Fruit fly (Drosophila melanogaster) whole organism, pupa: ENCODE measurements around the gene Cyp12a4.

Experiments used
- CG14655 ChIP-seq: fragments of 200-800 bp; sonication (Bioruptor generic); optimal IDR thresholded peaks from 3 replicates; lab custom pipeline; 2017; ENCODE audit warnings: mild to moderate bottlenecking, missing biosample characterization, missing genetic modification reagents, missing genetic modification characterization
- CG17806 ChIP-seq: fragments of 200-800 bp; sonication (Bioruptor generic); optimal IDR thresholded peaks from 2 replicates; lab custom pipeline; 2018; ENCODE audit warnings: missing biosample characterization, mild to moderate bottlenecking, missing genetic modification characterization, moderate library complexity
- CG4496 ChIP-seq: fragments of 200-800 bp; sonication (Bioruptor generic); IDR thresholded peaks from 3 replicates; pipeline ENCODE4 v1.3.6; 2022; ENCODE audit warnings: missing biosample characterization, missing genetic modification characterization
- D1 ChIP-seq: fragments of 200-800 bp; sonication (Bioruptor generic); optimal IDR thresholded peaks from 2 replicates; lab custom pipeline; 2018; ENCODE audit warnings: missing biosample characterization, mild to moderate bottlenecking, missing genetic modification characterization, moderate library complexity
- Ets98B ChIP-seq: fragments of 200-800 bp; sonication (Bioruptor generic); IDR thresholded peaks from 2 replicates; pipeline ENCODE4 v1.3.6; 2022; ENCODE audit warnings: missing biosample characterization, missing genetic modification characterization
- Pif1A ChIP-seq: fragments of 200-800 bp; sonication (Bioruptor generic); optimal IDR thresholded peaks from 3 replicates; lab custom pipeline; 2016; ENCODE audit warnings: missing biosample characterization, missing genetic modification characterization
- fd96Ca ChIP-seq: fragments of 200-800 bp; sonication (Bioruptor generic); IDR thresholded peaks from 3 replicates; pipeline ENCODE4 v1.3.6; 2022; ENCODE audit warnings: missing biosample characterization, missing genetic modification characterization
- gl ChIP-seq: fragments of 200-800 bp; sonication (Bioruptor generic); optimal IDR thresholded peaks from 2 replicates; lab custom pipeline; 2018; ENCODE audit warnings: missing biosample characterization, mild to moderate bottlenecking, missing genetic modification characterization
- rn ChIP-seq: fragments of 200-800 bp; sonication (Bioruptor generic); IDR thresholded peaks from 2 replicates; pipeline ENCODE4 v1.3.6; 2022; ENCODE audit warnings: missing biosample characterization, missing genetic modification characterization

- TF ChIP-seq CG17806 (tag; lab: Kevin White, UChicago) (no peak), gl (no peak), CG4496 (GFP tag; lab: Robert Waterston, UW) (no peak), CG14655 (no peak), D1 (tag; lab: Kevin White, UChicago) (no peak), Pif1A (no peak), rn (GFP tag; lab: Robert Waterston, UW) (no peak), Ets98B (GFP tag; lab: Robert Waterston, UW) (no peak), fd96Ca (GFP tag; lab: Robert Waterston, UW) (no peak)
Measured at dm6 chr3R:19107058-19107457, 27.9 kb upstream of the Cyp12a4 start.
